1 fruit fly cellular context compared by ENCODE assay signal in the genomic region with DNA sequence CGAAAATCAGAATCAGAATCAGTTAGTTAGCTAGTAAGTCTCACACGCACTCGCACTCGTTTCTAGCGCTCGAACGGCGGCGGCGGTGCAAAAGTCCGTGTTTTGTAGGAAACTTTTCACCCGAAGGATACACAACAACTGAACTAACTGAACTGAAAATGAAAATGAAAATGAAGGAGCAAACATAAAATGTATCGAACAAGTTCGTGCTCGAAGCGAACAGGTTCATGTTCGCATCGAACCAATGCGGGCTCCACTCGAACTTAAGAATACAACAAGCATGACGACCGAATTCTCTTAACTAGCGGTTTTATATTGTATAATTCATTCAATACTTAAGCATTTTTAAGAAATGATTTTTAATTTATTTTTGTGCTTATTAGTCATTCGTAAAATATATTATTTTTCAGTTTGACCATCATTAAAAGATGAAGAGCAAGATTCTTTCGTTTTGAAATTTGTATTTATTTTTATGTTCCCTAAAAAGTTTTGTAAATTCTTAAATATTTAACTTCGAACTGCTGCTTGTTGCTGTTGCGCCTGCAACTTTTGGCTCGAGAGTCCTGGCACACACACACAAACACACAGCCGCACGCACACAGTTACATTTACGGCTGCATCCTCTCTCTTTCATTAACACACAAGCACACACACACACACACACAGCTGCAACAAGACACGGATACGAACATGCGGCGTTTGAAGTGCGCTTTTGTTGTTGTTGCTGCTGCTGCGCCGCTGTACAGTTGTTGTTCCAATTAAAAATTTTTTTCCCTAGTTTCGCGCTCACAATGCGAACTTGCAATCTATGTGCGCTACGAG.
TF ChIP-seq lines count a peak whose summit lies in the region.

Tet (minus strand) TSS at position 154 of the 822 bp plus-strand sequence.

TF ChIP-seq in whole organism, embryonic, 481 proteins besides CTCF, POLR2A, EP300 and RAD21 (continued from another document):
- no peak for TF ChIP-seq salm (tag; optimal IDR thresholded peaks at IDR 0.05; lab: Kevin White, UChicago)
